Fruit fly (Drosophila melanogaster) whole organism, embryonic: Measurements from ENCODE around the gene Npc2f.

Experiments used
- ATbp ChIP-seq: fragments of 200-800 bp; sonication (Bioruptor generic); optimal IDR thresholded peaks from 2 replicates; lab custom pipeline; 2017; ENCODE audit warnings: missing biosample characterization, mild to moderate bottlenecking, missing genetic modification characterization, missing genetic modification reagents
- Ada2b ChIP-seq: fragments of 200-800 bp; sonication (Bioruptor generic); IDR thresholded peaks from 2 replicates; pipeline ENCODE4 v1.3.6; 2022; ENCODE audit warnings: missing biosample characterization, missing genetic modification characterization
- Atf6 ChIP-seq: fragments of 200-800 bp; sonication (Bioruptor generic); IDR thresholded peaks from 2 replicates; pipeline ENCODE4 v1.3.6; 2022; ENCODE audit warnings: missing biosample characterization, missing genetic modification characterization
- Awh ChIP-seq: fragments of 200-800 bp; sonication (Bioruptor generic); IDR thresholded peaks from 2 replicates; pipeline ENCODE4, ENCODE4 v1.3.6; 2022; ENCODE audit warnings: missing biosample characterization, missing genetic modification characterization
- B-H1 ChIP-seq: fragments of 200-800 bp; sonication (Bioruptor generic); IDR thresholded peaks from 3 replicates; pipeline ENCODE4 v1.3.6; 2022; ENCODE audit warnings: missing biosample characterization, missing genetic modification characterization
- B-H2 ChIP-seq: fragments of 200-800 bp; sonication (Bioruptor generic); optimal IDR thresholded peaks from 2 replicates; lab custom pipeline; 2018; ENCODE audit warnings: missing biosample characterization, mild to moderate bottlenecking, missing genetic modification characterization
- CG10366 ChIP-seq: fragments of 200-800 bp; sonication (Bioruptor generic); IDR thresholded peaks from 2 replicates; pipeline ENCODE4 v1.3.6; 2022; ENCODE audit warnings: missing biosample characterization, missing genetic modification characterization
- CG11504 ChIP-seq: fragments of 200-800 bp; sonication (Bioruptor generic); optimal IDR thresholded peaks from 3 replicates; lab custom pipeline; 2019; ENCODE audit warnings: missing biosample characterization, mild to moderate bottlenecking, missing genetic modification characterization, moderate library complexity
- CG11695 ChIP-seq: fragments of 200-800 bp; sonication (Bioruptor generic); IDR thresholded peaks from 3 replicates; pipeline ENCODE4 v1.3.6; 2022; ENCODE audit warnings: missing biosample characterization, missing genetic modification characterization
- CG12104 ChIP-seq: fragments of 200-800 bp; sonication (Bioruptor generic); optimal IDR thresholded peaks from 3 replicates; lab custom pipeline; 2016; ENCODE audit warnings: missing biosample characterization, missing genetic modification characterization
- CG12391 ChIP-seq: fragments of 200-800 bp; sonication (Bioruptor generic); optimal IDR thresholded peaks from 3 replicates; lab custom pipeline; 2018; ENCODE audit warnings: missing biosample characterization, mild to moderate bottlenecking, missing genetic modification characterization, moderate library complexity
- CG2120 ChIP-seq: fragments of 200-800 bp; sonication (Bioruptor generic); optimal IDR thresholded peaks from 3 replicates; lab custom pipeline; 2016; ENCODE audit warnings: missing biosample characterization, missing genetic modification characterization
- CG2712 ChIP-seq: fragments of 200-800 bp; optimal IDR thresholded peaks from 3 replicates; lab custom pipeline; 2019; ENCODE audit warnings: missing biosample characterization, mild to moderate bottlenecking, missing genetic modification characterization, moderate library complexity
- CG31224 ChIP-seq: fragments of 200-800 bp; sonication (Bioruptor generic); IDR thresholded peaks from 2 replicates; pipeline ENCODE4 v1.3.6; 2022; ENCODE audit warnings: missing biosample characterization, missing genetic modification characterization
- CG34422 ChIP-seq: fragments of 200-800 bp; sonication (Bioruptor generic); IDR thresholded peaks from 3 replicates; pipeline ENCODE4 v1.3.6; 2022; ENCODE audit warnings: missing biosample characterization, missing genetic modification characterization
- CG4282 ChIP-seq: fragments of 200-800 bp; sonication (Bioruptor generic); optimal IDR thresholded peaks from 2 replicates; lab custom pipeline; 2016; ENCODE audit warnings: missing biosample characterization, missing genetic modification characterization
- CG4404 ChIP-seq: fragments of 200-800 bp; sonication (Bioruptor generic); IDR thresholded peaks from 2 replicates; pipeline ENCODE4 v1.3.6; 2022; ENCODE audit warnings: missing biosample characterization, missing genetic modification characterization
- CG4854 ChIP-seq: fragments of 200-800 bp; sonication (Bioruptor generic); optimal IDR thresholded peaks from 2 replicates; lab custom pipeline; 2016; ENCODE audit warnings: missing biosample characterization, missing genetic modification characterization, inconsistent platforms
- CG6683 ChIP-seq: fragments of 200-800 bp; sonication (Bioruptor generic); optimal IDR thresholded peaks from 2 replicates; lab custom pipeline; 2017; ENCODE audit warnings: missing biosample characterization, mild to moderate bottlenecking, missing genetic modification characterization, missing genetic modification reagents
- CG9932 ChIP-seq: fragments of 200-800 bp; sonication (Bioruptor generic); IDR thresholded peaks from 2 replicates; pipeline ENCODE4 v1.3.6; 2022; ENCODE audit warnings: missing biosample characterization, missing genetic modification characterization
- CkIIα-i1 ChIP-seq: fragments of 200-800 bp; sonication (Bioruptor generic); IDR thresholded peaks from 2 replicates; pipeline ENCODE4 v1.3.6; 2022; ENCODE audit warnings: missing biosample characterization, missing genetic modification characterization
- CrebB ChIP-seq: fragments of 200-800 bp; sonication (Bioruptor generic); optimal IDR thresholded peaks from 3 replicates; lab custom pipeline; 2018; ENCODE audit warnings: missing biosample characterization, mild to moderate bottlenecking, missing genetic modification characterization
- Ets97D ChIP-seq: fragments of 200-800 bp; sonication (Bioruptor generic); optimal IDR thresholded peaks from 3 replicates; lab custom pipeline; 2016; ENCODE audit warnings: missing biosample characterization, missing genetic modification characterization
- Fer1 ChIP-seq: fragments of 200-800 bp; sonication (Bioruptor generic); optimal IDR thresholded peaks from 2 replicates; lab custom pipeline; 2017; ENCODE audit warnings: missing biosample characterization, mild to moderate bottlenecking, missing genetic modification characterization
- Fer3 ChIP-seq: fragments of 200-800 bp; sonication (Bioruptor generic); optimal IDR thresholded peaks from 2 replicates; lab custom pipeline; 2018; ENCODE audit warnings: missing biosample characterization, mild to moderate bottlenecking, missing genetic modification characterization, moderate library complexity
- Hand ChIP-seq: fragments of 200-800 bp; sonication (Bioruptor generic); optimal IDR thresholded peaks from 2 replicates; lab custom pipeline; 2017; ENCODE audit warnings: mild to moderate bottlenecking, missing biosample characterization, missing genetic modification reagents, missing genetic modification characterization
- HmgD ChIP-seq: fragments of 200-800 bp; sonication (Bioruptor generic); optimal IDR thresholded peaks from 3 replicates; lab custom pipeline; 2016; ENCODE audit warnings: missing biosample characterization, missing genetic modification characterization
- HmgZ ChIP-seq: fragments of 200-800 bp; sonication (Bioruptor generic); optimal IDR thresholded peaks from 2 replicates; lab custom pipeline; 2018; ENCODE audit warnings: missing biosample characterization, mild to moderate bottlenecking, missing genetic modification characterization
- Med ChIP-seq: fragments of 200-800 bp; sonication (Bioruptor generic); peaks from one replicate; lab custom pipeline; 2016; ENCODE audit warnings: missing biosample characterization, missing genetic modification characterization, mild to moderate bottlenecking, inconsistent platforms, moderate library complexity
- Mrtf ChIP-seq: fragments of 200-800 bp; sonication (Bioruptor generic); IDR thresholded peaks from 3 replicates; pipeline ENCODE4 v1.3.6; 2022; ENCODE audit warnings: missing biosample characterization, missing genetic modification characterization
- NC2β ChIP-seq: fragments of 200-800 bp; sonication (Bioruptor generic); optimal IDR thresholded peaks from 2 replicates; lab custom pipeline; 2016; ENCODE audit warnings: missing biosample characterization, missing genetic modification characterization
- NK7.1 ChIP-seq: fragments of 200-800 bp; sonication (Bioruptor generic); optimal IDR thresholded peaks from 3 replicates; lab custom pipeline; 2016; ENCODE audit warnings: missing biosample characterization, missing genetic modification characterization
- Ravus ChIP-seq: fragments of 200-800 bp; sonication (Bioruptor generic); IDR thresholded peaks from 2 replicates; pipeline ENCODE4 v1.3.6; 2022; ENCODE audit warnings: missing biosample characterization, missing genetic modification characterization
- ci ChIP-seq: fragments of 200-800 bp; sonication (Bioruptor generic); IDR thresholded peaks from 3 replicates; pipeline ENCODE4 v1.3.6; 2022; ENCODE audit warnings: missing biosample characterization, missing genetic modification characterization
- danr ChIP-seq: fragments of 200-800 bp; sonication (Bioruptor generic); IDR thresholded peaks from 2 replicates; pipeline ENCODE4 v1.3.6; 2022; ENCODE audit warnings: missing biosample characterization, missing genetic modification characterization
- dati ChIP-seq: fragments of 200-800 bp; sonication (Bioruptor generic); IDR thresholded peaks from 2 replicates; pipeline ENCODE4 v1.3.6; 2022; ENCODE audit warnings: missing biosample characterization, missing genetic modification characterization
- en ChIP-seq: fragments of 200-800 bp; sonication (Bioruptor generic); optimal IDR thresholded peaks from 2 replicates; lab custom pipeline; 2016; ENCODE audit warnings: missing biosample characterization, missing genetic modification characterization
- esg ChIP-seq: fragments of 200-800 bp; sonication (Bioruptor generic); conservative IDR thresholded peaks from 2 replicates; pipeline ENCODE4 v1.3.6; 2022; ENCODE audit warnings: missing biosample characterization, missing genetic modification characterization
- ewg ChIP-seq: fragments of 200-800 bp; sonication (Bioruptor generic); optimal IDR thresholded peaks from 3 replicates; lab custom pipeline; 2017; ENCODE audit warnings: mild to moderate bottlenecking, missing biosample characterization, missing genetic modification reagents, missing genetic modification characterization
- gcm2 ChIP-seq: fragments of 200-800 bp; sonication (Bioruptor generic); optimal IDR thresholded peaks from 2 replicates; lab custom pipeline; 2016; ENCODE audit warnings: missing biosample characterization, missing genetic modification characterization
- klu ChIP-seq: fragments of 200-800 bp; sonication (Bioruptor generic); IDR thresholded peaks from 2 replicates; pipeline ENCODE4 v1.3.6; 2022; ENCODE audit warnings: missing biosample characterization, missing genetic modification characterization
- lov ChIP-seq, 2 experiments: fragments of 200-800 bp in 1 of 2; fragments of >200 bp in 1 of 2; sonication (Bioruptor generic) in 1 of 2; IDR thresholded peaks in 1 of 2; optimal IDR thresholded peaks in 1 of 2; 2 replicates in 1 of 2; 3 replicates in 1 of 2; pipeline versions ENCODE4 v1.3.6 to Lab custom; 2017 to 2022; ENCODE audit warnings: missing biosample characterization in 1 of 2, missing genetic modification characterization in 1 of 2
- nom ChIP-seq: fragments of 200-800 bp; sonication (Bioruptor generic); optimal IDR thresholded peaks from 2 replicates; lab custom pipeline; 2017; ENCODE audit warnings: missing biosample characterization, missing genetic modification characterization, mild to moderate bottlenecking, moderate library complexity, missing genetic modification reagents
- psq ChIP-seq: fragments of 200-800 bp; sonication (Bioruptor generic); optimal IDR thresholded peaks from 2 replicates; lab custom pipeline; 2017; ENCODE audit warnings: missing biosample characterization, missing genetic modification characterization
- salm ChIP-seq: fragments of 200-800 bp; sonication (Bioruptor generic); optimal IDR thresholded peaks from 2 replicates; lab custom pipeline; 2018; ENCODE audit warnings: missing biosample characterization, mild to moderate bottlenecking, missing genetic modification characterization
- scrt ChIP-seq: fragments of 200-800 bp; sonication (Bioruptor generic); optimal IDR thresholded peaks from 2 replicates; lab custom pipeline; 2018; ENCODE audit warnings: missing biosample characterization, mild to moderate bottlenecking, missing genetic modification characterization, moderate library complexity
- sens-2 ChIP-seq: fragments of 200-800 bp; sonication (Bioruptor generic); IDR thresholded peaks from 2 replicates; pipeline ENCODE4 v1.3.6; 2022; ENCODE audit warnings: missing biosample characterization, missing genetic modification characterization
- slp2 ChIP-seq: fragments of 200-800 bp; sonication (Bioruptor generic); optimal IDR thresholded peaks from 2 replicates; lab custom pipeline; 2016; ENCODE audit warnings: missing biosample characterization, missing genetic modification characterization
- sug ChIP-seq: fragments of 200-800 bp; optimal IDR thresholded peaks from 2 replicates; lab custom pipeline; 2019; ENCODE audit warnings: missing biosample characterization, mild to moderate bottlenecking, missing genetic modification characterization, moderate library complexity
- trh ChIP-seq: fragments of 200-800 bp; sonication (Bioruptor generic); optimal IDR thresholded peaks from 2 replicates; lab custom pipeline; 2016; ENCODE audit warnings: missing biosample characterization, missing genetic modification characterization
- unpg ChIP-seq: fragments of 200-800 bp; sonication (Bioruptor generic); optimal IDR thresholded peaks from 3 replicates; lab custom pipeline; 2018; ENCODE audit warnings: missing biosample characterization, mild to moderate bottlenecking, missing genetic modification characterization, moderate library complexity
- z ChIP-seq: fragments of 200-800 bp; sonication (Bioruptor generic); IDR thresholded peaks from 3 replicates; pipeline ENCODE4 v1.3.6; 2022; ENCODE audit warnings: missing biosample characterization, missing genetic modification characterization

Npc2f gene

dm6 chr3R:24142971-24143370, 5.3 kb downstream of the Npc2f start (continued):
- TF ChIP-seq CkIIα-i1 (GFP tag; lab: Robert Waterston, UW), result no peak
- no peak for TF ChIP-seq HmgD (GFP tag; lab: Kevin White, UChicago)
- TF ChIP-seq Ravus (GFP tag; lab: Robert Waterston, UW), result no peak
- TF ChIP-seq ci (GFP tag; lab: Robert Waterston, UW), result peak; percentile 63; the same call in 1 of the 3 replicates
- no peak for TF ChIP-seq CG6683 (GFP tag; lab: Kevin White, UChicago)
- peak; percentile 57 for TF ChIP-seq CG11504 (tag; lab: Kevin White, UChicago)
- no peak for TF ChIP-seq klu (GFP tag; lab: Robert Waterston, UW)
- TF ChIP-seq CG9932 (GFP tag; lab: Robert Waterston, UW), result no peak
- TF ChIP-seq Hand (GFP tag; lab: Kevin White, UChicago), result no peak
- no peak for TF ChIP-seq NC2β (GFP tag; lab: Kevin White, UChicago)
- TF ChIP-seq ewg (GFP tag; lab: Kevin White, UChicago), result peak; percentile 15
- no peak for TF ChIP-seq NK7.1
- no peak for TF ChIP-seq CG12104 (GFP tag; lab: Kevin White, UChicago)
- no peak for TF ChIP-seq HmgZ (tag; lab: Kevin White, UChicago)
- no peak for TF ChIP-seq psq (GFP tag; lab: Kevin White, UChicago)
- TF ChIP-seq CG34422 (GFP tag; lab: Robert Waterston, UW), result no peak
- TF ChIP-seq CG4282 (GFP tag; lab: Kevin White, UChicago), result no peak
- peak; percentile 59; the same call in 1 of the 3 replicates for TF ChIP-seq CG11695 (GFP tag; lab: Robert Waterston, UW)
- no peak for TF ChIP-seq salm (tag; lab: Kevin White, UChicago)
- no peak for TF ChIP-seq en (GFP tag; lab: Kevin White, UChicago)
- TF ChIP-seq CG31224 (GFP tag; lab: Robert Waterston, UW), result no peak
- no peak for TF ChIP-seq CG4404 (GFP tag; lab: Robert Waterston, UW)
- TF ChIP-seq sug (tag; lab: Kevin White, UChicago), result no peak
- TF ChIP-seq CG10366 (GFP tag; lab: Robert Waterston, UW), result peak; percentile 21; the same call in 1 of the 2 replicates
- TF ChIP-seq z (GFP tag; lab: Robert Waterston, UW), result no peak
- no peak for TF ChIP-seq CrebB
- no peak for TF ChIP-seq sens-2
- TF ChIP-seq Fer3 (tag; lab: Kevin White, UChicago), result no peak
- TF ChIP-seq CG12391 (tag; lab: Kevin White, UChicago), result peak; percentile 36
- TF ChIP-seq slp2 (GFP tag; lab: Kevin White, UChicago), result no peak
- TF ChIP-seq Ada2b (GFP tag; lab: Robert Waterston, UW), result no peak
- TF ChIP-seq lov (optimal IDR thresholded peaks at IDR 0.05; lab: Kevin White, UChicago), result no peak
- no peak for TF ChIP-seq lov (GFP tag; IDR thresholded peaks at IDR 0.05; lab: Robert Waterston, UW)
- TF ChIP-seq CG2712 (tag; lab: Kevin White, UChicago), result peak; percentile 58
- peak; percentile 16 for TF ChIP-seq unpg (GFP tag; lab: Kevin White, UChicago)
- no peak for TF ChIP-seq scrt
- no peak for TF ChIP-seq gcm2 (GFP tag; lab: Kevin White, UChicago)
- no peak for TF ChIP-seq Awh (GFP tag; lab: Robert Waterston, UW)
- TF ChIP-seq B-H2 (GFP tag; lab: Kevin White, UChicago), result no peak
- TF ChIP-seq CG4854 (GFP tag; lab: Kevin White, UChicago), result no peak
- no peak for TF ChIP-seq trh
- TF ChIP-seq danr, result no peak
- TF ChIP-seq Fer1, result no peak
- TF ChIP-seq Ets97D, result no peak
- no peak for TF ChIP-seq Atf6 (GFP tag; lab: Robert Waterston, UW)
- TF ChIP-seq Mrtf (GFP tag; lab: Robert Waterston, UW), result no peak
- peak; percentile 71 for TF ChIP-seq Med (GFP tag; lab: Kevin White, UChicago)
- peak; percentile 26 for TF ChIP-seq ATbp (GFP tag; lab: Kevin White, UChicago)
- no peak; the same call in 2 of the 3 replicates for TF ChIP-seq B-H1 (GFP tag; lab: Robert Waterston, UW)
- TF ChIP-seq dati (GFP tag; lab: Robert Waterston, UW), result no peak
- peak; percentile 81 for TF ChIP-seq nom
- no peak for TF ChIP-seq CG2120
- TF ChIP-seq esg (GFP tag; lab: Robert Waterston, UW), result peak; percentile 31; the same call in 1 of the 2 replicates
